Fruit fly (Drosophila melanogaster) Kc167 (cell line): ENCODE measurements around the gene H15.

Experiments used
- Myc ChIP-seq: fragments of >200 bp; optimal IDR thresholded peaks from 2 replicates; lab custom pipeline; 2017; ENCODE audit warnings: missing external identifiers
- Sin3A ChIP-seq: fragments of >200 bp; optimal IDR thresholded peaks from 2 replicates; lab custom pipeline; 2018; ENCODE audit warnings: missing external identifiers
- h ChIP-seq: fragments of >200 bp; optimal IDR thresholded peaks from 3 replicates; lab custom pipeline; 2018; ENCODE audit warnings: missing external identifiers
- insv ChIP-seq: fragments of >200 bp; optimal IDR thresholded peaks from 3 replicates; lab custom pipeline; 2018; ENCODE audit warnings: missing external identifiers
- psq ChIP-seq: fragments of >200 bp; optimal IDR thresholded peaks from 2 replicates; lab custom pipeline; 2017; ENCODE audit warnings: missing external identifiers
- ttk ChIP-seq: sonication (Bioruptor generic); optimal IDR thresholded peaks from 2 replicates; lab custom pipeline; 2017; ENCODE audit warnings: missing external identifiers

H15 gene

DNA sequence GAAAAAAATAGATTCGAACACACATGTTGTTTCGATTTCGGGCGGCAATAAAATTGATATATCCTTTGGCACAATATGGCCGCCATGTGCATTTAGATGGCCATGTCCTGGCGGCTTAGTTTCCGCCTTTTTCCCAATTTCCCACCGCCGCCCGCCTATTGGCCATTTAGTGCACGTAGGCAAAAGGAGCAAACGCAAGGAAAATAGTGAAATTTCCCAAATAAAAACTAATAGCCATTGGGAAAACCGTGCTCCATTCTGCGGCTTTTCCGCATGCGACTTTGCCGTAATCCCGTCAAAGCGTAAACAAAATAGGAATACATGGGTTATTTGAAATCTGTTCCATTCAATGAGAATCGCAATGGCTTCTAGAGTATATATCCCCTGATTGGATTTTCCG lies 3.1 kb upstream of the H15 start:
- TF ChIP-seq h (lab: Kevin White, UChicago) (no peak), ttk (lab: Kevin White, UChicago) (no peak), Myc (no peak), psq (lab: Kevin White, UChicago) (no peak), insv (lab: Kevin White, UChicago) (no peak), Sin3A (lab: Kevin White, UChicago) (no peak)

DNA sequence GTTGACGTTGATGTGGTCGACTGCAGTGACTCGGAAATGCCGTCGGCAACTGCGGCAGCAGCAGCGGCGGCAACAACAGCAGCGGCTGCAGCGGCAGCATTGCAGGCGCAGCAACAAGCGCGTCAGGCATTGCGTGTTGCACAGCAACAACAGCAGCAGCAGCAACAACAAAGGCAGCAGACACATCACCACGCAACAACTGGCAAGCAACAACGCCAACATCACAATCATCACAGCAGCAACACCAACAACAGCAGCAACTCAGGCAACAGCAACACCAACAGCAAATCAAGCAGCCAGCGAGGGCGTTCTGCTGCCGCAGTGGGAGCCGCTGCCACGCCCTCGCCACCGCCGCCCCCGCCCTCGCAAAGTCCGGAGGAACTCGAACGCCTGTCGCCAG lies 2.9 kb downstream of the H15 start:
- TF ChIP-seq insv (lab: Kevin White, UChicago) (no peak), Sin3A (lab: Kevin White, UChicago) (no peak)

DNA sequence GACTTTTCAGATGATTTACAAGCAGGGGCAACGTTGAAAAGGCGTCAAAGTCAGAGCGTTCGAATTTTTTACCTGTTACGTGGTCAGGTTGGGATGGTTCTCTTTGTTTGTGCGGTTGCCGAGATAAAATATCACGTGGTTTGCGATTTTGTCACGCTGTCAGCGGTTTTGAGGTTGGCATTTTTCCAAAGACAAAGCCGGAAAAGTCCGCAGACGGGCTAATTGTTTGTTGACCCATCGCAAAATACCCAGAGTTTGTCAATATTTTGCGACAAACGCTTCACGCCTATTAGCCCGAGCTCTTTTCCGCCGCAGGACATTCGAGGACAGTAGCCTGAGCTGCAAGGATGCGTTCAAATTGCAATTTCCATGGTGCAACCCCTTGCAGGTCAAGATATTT lies 6.2 kb downstream of the H15 start:
- TF ChIP-seq ttk (lab: Kevin White, UChicago) = no peak
- TF ChIP-seq Sin3A (lab: Kevin White, UChicago) = no peak
- TF ChIP-seq h (lab: Kevin White, UChicago) = no peak
- no peak for TF ChIP-seq psq (lab: Kevin White, UChicago)
- TF ChIP-seq Myc = no peak
- TF ChIP-seq insv (lab: Kevin White, UChicago) = no peak

DNA sequence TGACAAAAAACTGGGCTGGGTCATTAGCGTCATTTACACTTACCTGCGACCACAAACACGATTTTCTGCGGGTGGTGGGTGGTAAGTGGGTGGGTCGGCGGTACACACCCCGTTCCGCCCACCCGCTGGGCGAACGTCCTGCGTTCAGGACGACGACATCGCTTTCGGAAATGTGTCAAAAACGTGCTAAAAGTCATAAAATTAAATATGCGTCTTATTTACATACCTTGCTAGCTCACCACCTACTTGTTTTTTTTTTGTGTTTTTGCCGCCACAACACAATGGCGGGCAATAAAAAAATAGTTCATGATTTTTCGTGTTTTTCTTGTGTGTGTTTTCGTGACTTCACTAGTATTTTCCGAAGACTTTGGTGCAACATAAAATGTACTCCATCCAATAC lies 8.5 kb downstream of the H15 start:
- TF ChIP-seq ttk (lab: Kevin White, UChicago) (no peak), Sin3A (lab: Kevin White, UChicago) (no peak), insv (lab: Kevin White, UChicago) (no peak), Myc (no peak), h (lab: Kevin White, UChicago) (no peak), psq (lab: Kevin White, UChicago) (no peak)

DNA sequence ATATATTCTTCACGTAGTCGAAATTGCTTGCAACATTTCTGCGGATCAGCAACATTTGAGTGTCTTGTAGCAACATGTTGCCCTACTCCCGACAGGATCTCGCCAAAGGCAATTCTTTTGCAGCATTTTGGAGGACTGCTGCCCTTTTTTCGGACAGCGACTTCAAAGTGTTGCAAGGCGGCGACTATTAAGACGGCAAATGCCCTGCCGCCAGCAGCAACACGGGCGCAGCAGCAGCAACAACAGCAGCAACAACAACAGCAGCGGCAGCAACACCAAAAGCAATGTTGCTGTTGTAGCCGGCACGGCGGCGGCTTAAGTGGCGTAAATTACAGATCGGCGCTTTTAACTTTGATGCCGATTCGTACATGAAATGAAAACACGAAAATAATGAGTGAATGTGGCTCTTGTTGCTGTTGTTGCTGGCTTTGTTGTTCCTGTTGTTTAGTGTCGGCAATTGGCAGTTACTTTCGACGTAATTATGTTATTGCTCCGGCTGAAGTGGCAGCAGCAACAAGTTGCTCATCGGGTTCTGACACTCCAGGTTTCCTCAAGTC lies 10.6 kb downstream of the H15 start:
- no peak for TF ChIP-seq h (lab: Kevin White, UChicago)
- no peak for TF ChIP-seq Myc
- no peak for TF ChIP-seq psq (lab: Kevin White, UChicago)
- TF ChIP-seq Sin3A (lab: Kevin White, UChicago) = no peak
- TF ChIP-seq ttk (lab: Kevin White, UChicago) = no peak
- no peak for TF ChIP-seq insv (lab: Kevin White, UChicago)

DNA sequence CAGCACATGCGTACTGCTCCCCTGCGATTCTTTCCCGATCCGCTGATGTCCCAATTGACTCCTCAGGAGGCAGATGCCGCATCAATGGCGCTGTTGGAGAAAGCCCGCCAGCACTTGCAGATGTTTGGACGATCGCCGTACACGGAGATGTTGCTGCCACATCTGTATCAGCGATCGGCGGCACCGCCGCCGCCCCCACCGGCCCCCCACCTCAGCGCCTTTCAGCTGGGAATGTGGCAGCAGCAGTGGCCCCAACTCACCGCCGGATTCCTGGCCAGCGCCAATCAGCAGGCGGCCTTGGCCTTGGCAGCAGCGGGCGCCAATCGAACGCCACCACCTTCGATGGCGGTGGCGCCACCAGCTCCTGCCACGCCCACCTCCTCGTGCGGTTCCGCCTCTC lies 11.3 kb downstream of the H15 start:
- no peak for TF ChIP-seq h (lab: Kevin White, UChicago)
- TF ChIP-seq Sin3A (lab: Kevin White, UChicago) = no peak
- no peak for TF ChIP-seq ttk (lab: Kevin White, UChicago)
- no peak for TF ChIP-seq insv (lab: Kevin White, UChicago)
- no peak for TF ChIP-seq Myc
- no peak for TF ChIP-seq psq (lab: Kevin White, UChicago)

DNA sequence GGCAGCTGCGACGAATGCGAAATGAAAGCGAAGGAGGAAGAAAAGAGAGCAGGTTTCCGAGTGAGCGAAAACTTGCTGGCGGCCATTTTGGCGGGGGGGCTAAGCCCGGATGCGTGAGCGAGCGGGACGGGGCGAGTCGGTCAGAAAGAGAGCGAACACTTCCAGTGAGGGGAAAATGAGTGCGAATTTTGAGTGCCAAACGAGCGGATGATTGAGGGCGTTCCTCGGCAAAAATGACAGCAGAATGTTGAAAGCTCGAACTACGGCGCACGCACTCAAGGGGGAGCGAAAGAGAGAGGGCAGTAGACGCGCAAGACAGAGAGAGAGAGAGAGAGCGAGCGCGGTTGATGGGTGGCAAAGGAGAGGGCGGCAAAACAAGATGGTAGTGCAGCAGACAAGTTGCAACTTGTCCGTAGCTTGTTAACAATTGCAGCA lies 17.5 kb downstream of the H15 start:
- TF ChIP-seq ttk (lab: Kevin White, UChicago) = no peak
- TF ChIP-seq Myc = no peak
- no peak for TF ChIP-seq psq (lab: Kevin White, UChicago)
- TF ChIP-seq insv (lab: Kevin White, UChicago) = no peak
- TF ChIP-seq Sin3A (lab: Kevin White, UChicago) = no peak
- no peak for TF ChIP-seq h (lab: Kevin White, UChicago)

DNA sequence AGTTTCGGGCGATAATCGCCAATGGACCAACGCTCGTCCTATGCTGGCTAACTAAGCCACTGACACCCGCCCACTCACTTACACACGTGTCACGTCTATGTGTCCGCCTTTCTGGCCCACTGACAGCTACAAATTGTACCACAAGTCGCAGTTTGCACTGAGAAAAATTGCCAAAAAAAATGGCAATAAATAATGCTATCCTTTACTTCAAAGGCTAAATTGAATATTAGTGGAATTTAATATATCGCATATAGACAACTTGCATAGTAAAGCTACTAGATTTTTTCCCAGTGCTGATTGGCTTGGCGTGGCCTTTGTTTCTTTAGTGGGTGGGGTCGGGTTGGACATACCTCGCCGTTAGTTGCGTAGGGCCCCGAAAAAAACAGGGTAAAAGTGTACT lies 21.3 kb downstream of the H15 start:
- TF ChIP-seq h (lab: Kevin White, UChicago) (no peak), ttk (lab: Kevin White, UChicago) (no peak), Myc (no peak), Sin3A (lab: Kevin White, UChicago) (no peak), psq (lab: Kevin White, UChicago) (no peak), insv (lab: Kevin White, UChicago) (no peak)

DNA sequence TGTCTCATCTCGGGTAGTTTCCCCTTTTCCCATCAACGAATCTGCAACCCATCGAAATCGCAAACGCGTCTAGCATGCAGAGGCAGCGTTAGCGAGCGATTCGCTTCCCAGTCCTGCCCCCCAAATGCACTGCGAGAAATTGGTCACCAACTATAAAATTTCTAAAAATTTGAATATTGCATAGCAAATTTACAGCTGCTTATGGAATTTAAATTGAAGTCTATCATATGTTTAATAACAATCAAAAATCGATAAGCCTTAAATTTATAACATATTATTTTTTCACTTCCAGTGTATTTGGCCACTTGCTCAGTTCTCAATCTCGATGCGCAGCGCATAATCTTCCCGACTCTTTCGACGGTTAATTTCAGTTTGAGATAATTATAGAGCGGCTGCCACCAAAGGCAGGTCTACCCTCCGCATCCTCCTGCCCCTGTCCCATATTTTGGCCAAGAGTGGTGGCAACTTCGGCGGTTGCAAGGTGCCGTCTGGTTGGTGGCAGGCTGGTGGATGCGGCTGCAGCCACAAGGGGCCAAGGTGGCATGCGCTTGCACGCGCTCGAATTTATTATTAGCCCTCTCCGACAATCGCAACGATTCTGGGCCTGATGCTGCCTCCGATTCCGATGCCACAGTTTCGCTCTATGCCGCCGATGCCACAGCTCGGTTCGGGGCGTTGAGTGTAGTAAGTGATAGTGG lies 22.9 kb downstream of the H15 start:
- TF ChIP-seq h (lab: Kevin White, UChicago) (no peak), insv (lab: Kevin White, UChicago) (no peak), ttk (lab: Kevin White, UChicago) (no peak), Sin3A (lab: Kevin White, UChicago) (no peak), Myc (no peak), psq (lab: Kevin White, UChicago) (no peak)

DNA sequence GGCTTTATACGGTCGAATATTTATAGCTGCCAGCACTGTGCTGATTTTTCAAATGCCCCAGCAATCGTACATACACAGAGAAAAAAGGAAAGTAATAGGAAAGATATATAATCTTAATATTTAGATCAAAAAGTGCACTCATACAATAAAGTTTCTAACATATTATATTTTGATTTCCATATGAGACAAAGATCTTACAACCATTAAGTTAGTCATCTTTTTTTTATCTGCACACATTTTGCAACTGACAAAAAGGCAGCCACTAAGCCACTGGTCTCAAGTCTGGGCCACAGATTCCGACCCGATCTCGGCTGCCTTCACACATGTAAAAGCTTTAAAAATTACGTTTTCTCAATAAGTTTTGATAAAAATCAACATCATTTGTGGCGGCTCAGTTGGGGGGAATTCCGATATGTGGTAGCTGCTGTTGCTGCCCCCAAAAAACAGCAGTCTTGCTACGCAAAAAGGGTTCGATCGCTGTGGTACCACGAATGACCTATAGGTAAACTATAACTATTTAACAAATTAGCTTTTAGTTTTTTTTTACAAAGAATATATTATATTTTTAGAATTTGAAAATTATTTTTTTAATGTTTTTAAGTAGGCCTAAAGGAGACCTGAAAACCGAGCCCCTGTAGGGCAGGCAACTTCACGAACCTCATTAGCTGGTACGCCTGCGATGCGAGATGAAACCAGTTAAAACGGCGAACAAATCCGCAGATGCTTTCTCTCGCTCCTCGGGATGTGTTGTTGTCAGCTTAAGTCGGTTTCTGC lies 24.9 kb downstream of the H15 start:
- TF ChIP-seq Sin3A (lab: Kevin White, UChicago) = no peak
- TF ChIP-seq insv (lab: Kevin White, UChicago) = no peak
- no peak for TF ChIP-seq psq (lab: Kevin White, UChicago)
- no peak for TF ChIP-seq h (lab: Kevin White, UChicago)
- TF ChIP-seq ttk (lab: Kevin White, UChicago) = no peak
- no peak for TF ChIP-seq Myc

DNA sequence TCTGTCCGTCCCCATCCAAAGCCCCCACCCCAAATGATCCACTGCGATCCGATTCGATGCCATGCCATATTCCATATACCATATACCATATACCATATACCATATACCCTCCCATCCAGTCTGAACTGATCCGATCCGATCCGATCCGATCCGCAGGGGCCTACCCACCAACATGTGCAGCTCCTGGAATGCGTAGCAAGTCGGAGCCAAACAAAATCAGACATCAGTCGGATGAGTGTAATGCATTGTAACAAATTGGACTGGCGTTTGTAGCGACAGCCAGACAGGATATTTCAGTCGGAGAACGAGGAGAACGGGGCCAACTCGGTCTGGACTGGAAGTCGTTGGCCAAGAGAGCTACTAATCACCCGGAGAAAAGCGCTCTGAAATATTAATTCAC lies 25.7 kb downstream of the H15 start:
- TF ChIP-seq insv (lab: Kevin White, UChicago) (no peak), Sin3A (lab: Kevin White, UChicago) (no peak), Myc (no peak), psq (lab: Kevin White, UChicago) (no peak), h (lab: Kevin White, UChicago) (no peak), ttk (lab: Kevin White, UChicago) (no peak)
